Worm (Caenorhabditis elegans) whole organism, young adult: Measurements from ENCODE around the gene M6.4.

Experiments used
- athp-1 ChIP-seq: sonication (generic microtip); optimal IDR thresholded peaks from 2 replicates; lab custom pipeline; 2017; ENCODE audit warnings: mild to moderate bottlenecking, missing genetic modification characterization, missing compliant biosample characterization
- ccch-3 ChIP-seq: fragments of 200-800 bp; sonication (Bioruptor generic); optimal IDR thresholded peaks from 2 replicates; lab custom pipeline; 2018; ENCODE audit warnings: mild to moderate bottlenecking, missing genetic modification characterization, missing compliant biosample characterization
- ceh-91 ChIP-seq: fragments of 200-800 bp; sonication (Bioruptor generic); IDR thresholded peaks from 2 replicates; pipeline ENCODE4 v1.3.6; 2022; ENCODE audit warnings: missing genetic modification reagents, missing genetic modification characterization, missing compliant biosample characterization
- gei-17 ChIP-seq: fragments of 200-800 bp; sonication (Bioruptor generic); optimal IDR thresholded peaks from 2 replicates; lab custom pipeline; 2018; ENCODE audit warnings: mild to moderate bottlenecking, missing genetic modification characterization, missing compliant biosample characterization
- nhr-90 ChIP-seq: sonication (generic microtip); optimal IDR thresholded peaks from 2 replicates; lab custom pipeline; 2016; ENCODE audit warnings: missing genotype, mild to moderate bottlenecking, missing genetic modification characterization, missing compliant biosample characterization

ce11 chrX:593245-593733, 35.7 kb upstream of the M6.4 start:
- peak; percentile 37 for TF ChIP-seq gei-17 (GFP tag; lab: Kevin White, UChicago)
- TF ChIP-seq athp-1 (tag; lab: Kevin White, UChicago), result no peak
- TF ChIP-seq ccch-3 (GFP tag; lab: Kevin White, UChicago), result no peak
- no peak for TF ChIP-seq ceh-91 (GFP tag; lab: Robert Waterston, UW)
- peak; percentile 2 for TF ChIP-seq nhr-90 (tag; lab: Kevin White, UChicago)
